Fruit fly (Drosophila melanogaster): Measurements from ENCODE around the gene CG12541.

DNA sequence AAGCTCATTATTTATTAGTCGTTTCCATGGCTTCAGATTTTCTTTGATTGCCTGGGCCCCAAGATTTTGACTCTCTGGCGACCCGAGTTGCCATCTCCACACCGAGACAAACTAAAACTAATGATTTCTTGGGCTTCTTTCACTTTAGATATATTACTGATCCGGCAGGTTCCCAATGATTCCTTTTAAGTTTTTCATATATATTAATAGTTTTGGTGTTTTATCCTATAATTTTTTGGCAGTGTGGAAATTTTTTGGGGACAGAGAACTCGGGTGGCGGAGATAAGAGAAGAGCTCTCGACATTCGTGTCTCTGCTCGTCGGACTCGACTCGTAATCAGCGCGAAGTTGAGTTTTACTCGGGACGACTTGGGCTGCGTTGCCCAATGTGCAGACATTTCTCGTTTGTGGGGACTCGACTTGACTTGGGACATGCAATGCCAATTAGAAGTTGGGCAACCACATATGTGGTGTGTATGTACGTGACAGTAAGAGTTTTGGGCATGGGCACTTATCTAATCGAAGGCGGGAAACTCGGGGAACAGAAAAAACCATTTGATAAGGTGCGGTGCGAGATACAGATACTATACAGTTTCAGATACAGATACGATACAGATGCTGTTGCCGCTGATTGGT is 64.6 kb downstream of the CG12541 start:
- TF ChIP-seq lz (GFP tag; optimal IDR thresholded peaks at IDR 0.05) (no peak), Lpt (GFP tag; optimal IDR thresholded peaks at IDR 0.05) (no peak), Hr4 (GFP tag; optimal IDR thresholded peaks at IDR 0.05) (no peak), CG9139 (GFP tag; optimal IDR thresholded peaks at IDR 0.05) (no peak), Smox (GFP tag; optimal IDR thresholded peaks at IDR 0.05) (peak; percentile 20), Hr39 (GFP tag; optimal IDR thresholded peaks at IDR 0.05) (peak; percentile 36), CG10631 (GFP tag; optimal IDR thresholded peaks at IDR 0.05) (no peak), dac (GFP tag; optimal IDR thresholded peaks at IDR 0.05) (no peak), CG7368 (GFP tag; optimal IDR thresholded peaks at IDR 0.05) (no peak)
